Fruit fly (Drosophila melanogaster) whole organism, adult: Measurements from ENCODE around the gene S6KL.

ENCODE experiments used
- CG11617 ChIP-seq: fragments of 200-800 bp; sonication (Bioruptor generic); optimal IDR thresholded peaks from 2 replicates; lab custom pipeline; 2017; ENCODE audit warnings: mild to moderate bottlenecking, missing biosample characterization, missing genetic modification reagents, missing genetic modification characterization
- CG1620 ChIP-seq: fragments of 200-800 bp; sonication (Bioruptor generic); optimal IDR thresholded peaks from 2 replicates; lab custom pipeline; 2016; ENCODE audit warnings: missing biosample characterization, missing genetic modification characterization
- CG33017 ChIP-seq: fragments of 200-800 bp; sonication (Bioruptor generic); optimal IDR thresholded peaks from 2 replicates; lab custom pipeline; 2018; ENCODE audit warnings: missing biosample characterization, mild to moderate bottlenecking, missing genetic modification characterization, moderate library complexity
- Clk ChIP-seq: fragments of 200-800 bp; sonication (Bioruptor generic); optimal IDR thresholded peaks from 2 replicates; lab custom pipeline; 2017; ENCODE audit warnings: missing biosample characterization, missing genetic modification characterization
- Crg-1 ChIP-seq: fragments of 200-800 bp; sonication (Bioruptor generic); optimal IDR thresholded peaks from 2 replicates; lab custom pipeline; 2016; ENCODE audit warnings: missing biosample characterization, missing genetic modification characterization
- Hr96 ChIP-seq: fragments of 200-800 bp; sonication (Bioruptor generic); optimal IDR thresholded peaks from 2 replicates; lab custom pipeline; 2016; ENCODE audit warnings: missing biosample characterization, missing genetic modification characterization
- Mnt ChIP-seq: fragments of 200-800 bp; sonication (Bioruptor generic); optimal IDR thresholded peaks from 2 replicates; lab custom pipeline; 2016; ENCODE audit warnings: missing biosample characterization, mild to moderate bottlenecking, missing genetic modification characterization
- cic ChIP-seq: fragments of 200-800 bp; sonication (Bioruptor generic); optimal IDR thresholded peaks from 2 replicates; lab custom pipeline; 2017; ENCODE audit warnings: missing biosample characterization, mild to moderate bottlenecking, missing genetic modification characterization, moderate library complexity
- cnc ChIP-seq, 2 experiments: fragments of >200 bp; optimal IDR thresholded peaks; 2 replicates each; lab custom pipeline; 2017
- kay ChIP-seq: fragments of 200-800 bp; sonication (Bioruptor generic); peaks from one replicate; lab custom pipeline; 2016; ENCODE audit warnings: missing biosample characterization, missing genetic modification characterization, borderline replicate concordance
- ovo ChIP-seq: fragments of 200-800 bp; sonication (Bioruptor generic); optimal IDR thresholded peaks from 2 replicates; lab custom pipeline; 2016; ENCODE audit warnings: missing biosample characterization, missing genetic modification characterization
- toe ChIP-seq: fragments of 200-800 bp; sonication (Bioruptor generic); optimal IDR thresholded peaks from 2 replicates; lab custom pipeline; 2016; ENCODE audit warnings: missing biosample characterization, missing genetic modification characterization

dm6 chrX:18838929-18839576 is 50.8 kb downstream of the S6KL start:
- TF ChIP-seq Mnt (GFP tag; lab: Kevin White, UChicago) (no peak), CG11617 (GFP tag; lab: Kevin White, UChicago) (no peak), cic (GFP tag; lab: Kevin White, UChicago) (no peak), kay (GFP tag; lab: Kevin White, UChicago) (no peak), Hr96 (no peak), Crg-1 (GFP tag; lab: Kevin White, UChicago) (no peak), ovo (GFP tag; lab: Kevin White, UChicago) (no peak), toe (no peak), CG33017 (tag; lab: Kevin White, UChicago) (no peak), CG1620 (GFP tag; lab: Kevin White, UChicago) (no peak), Clk (no peak), cnc (optimal IDR thresholded peaks at IDR 0.05; lab: Kevin White, UChicago) (no peak)
